Fruit fly (Drosophila melanogaster) whole organism, embryonic: ENCODE measurements around the gene Gycalpha99B.

Experiments used
- ATbp ChIP-seq: fragments of 200-800 bp; sonication (Bioruptor generic); optimal IDR thresholded peaks from 2 replicates; lab custom pipeline; 2017; ENCODE audit warnings: missing biosample characterization, mild to moderate bottlenecking, missing genetic modification characterization, missing genetic modification reagents
- Atf-2 ChIP-seq: fragments of 200-800 bp; sonication (Bioruptor generic); optimal IDR thresholded peaks from 2 replicates; lab custom pipeline; 2016; ENCODE audit warnings: missing biosample characterization, missing genetic modification characterization
- CG10654 ChIP-seq: fragments of 200-800 bp; sonication (Bioruptor generic); optimal IDR thresholded peaks from 2 replicates; lab custom pipeline; 2016; ENCODE audit warnings: missing biosample characterization, missing genetic modification characterization
- CG10979 ChIP-seq: fragments of 200-800 bp; sonication (Bioruptor generic); optimal IDR thresholded peaks from 2 replicates; lab custom pipeline; 2018; ENCODE audit warnings: missing biosample characterization, mild to moderate bottlenecking, missing genetic modification characterization, moderate library complexity
- CG11504 ChIP-seq: fragments of 200-800 bp; sonication (Bioruptor generic); optimal IDR thresholded peaks from 3 replicates; lab custom pipeline; 2019; ENCODE audit warnings: missing biosample characterization, mild to moderate bottlenecking, missing genetic modification characterization, moderate library complexity
- CG12769 ChIP-seq: fragments of 200-800 bp; sonication (Bioruptor generic); optimal IDR thresholded peaks from 2 replicates; lab custom pipeline; 2019; ENCODE audit warnings: missing biosample characterization, mild to moderate bottlenecking, missing genetic modification characterization, moderate library complexity
- CG13424 ChIP-seq: fragments of 200-800 bp; sonication (Bioruptor generic); optimal IDR thresholded peaks from 2 replicates; lab custom pipeline; 2019; ENCODE audit warnings: missing biosample characterization, mild to moderate bottlenecking, missing genetic modification characterization, moderate library complexity
- CG14667 ChIP-seq: fragments of 200-800 bp; sonication (Bioruptor generic); IDR thresholded peaks from 2 replicates; pipeline ENCODE4 v1.3.6; 2022; ENCODE audit warnings: missing biosample characterization, missing genetic modification characterization
- CG14710 ChIP-seq: fragments of 200-800 bp; sonication (Bioruptor generic); optimal IDR thresholded peaks from 3 replicates; lab custom pipeline; 2019; ENCODE audit warnings: missing biosample characterization, mild to moderate bottlenecking, missing genetic modification characterization, moderate library complexity
- CG1603 ChIP-seq: fragments of 200-800 bp; sonication (Bioruptor generic); optimal IDR thresholded peaks from 2 replicates; lab custom pipeline; 2019; ENCODE audit warnings: missing biosample characterization, mild to moderate bottlenecking, missing genetic modification characterization, moderate library complexity
- CG17186 ChIP-seq: fragments of 200-800 bp; sonication (Bioruptor generic); optimal IDR thresholded peaks from 3 replicates; lab custom pipeline; 2017; ENCODE audit warnings: missing biosample characterization, missing genetic modification reagents, missing genetic modification characterization
- CG18262 ChIP-seq: fragments of 200-800 bp; optimal IDR thresholded peaks from 3 replicates; lab custom pipeline; 2019; ENCODE audit warnings: missing biosample characterization, mild to moderate bottlenecking, missing genetic modification characterization, moderate library complexity
- CG2116 ChIP-seq: fragments of 200-800 bp; sonication (Bioruptor generic); optimal IDR thresholded peaks from 3 replicates; lab custom pipeline; 2018; ENCODE audit warnings: missing biosample characterization, mild to moderate bottlenecking, missing genetic modification characterization
- CG2129 ChIP-seq: fragments of 200-800 bp; sonication (Bioruptor generic); IDR thresholded peaks from 2 replicates; pipeline ENCODE4 v1.3.6; 2022; ENCODE audit warnings: missing biosample characterization, missing genetic modification characterization; ENCODE audit not compliant: partially characterized antibody
- CG2712 ChIP-seq: fragments of 200-800 bp; optimal IDR thresholded peaks from 3 replicates; lab custom pipeline; 2019; ENCODE audit warnings: missing biosample characterization, mild to moderate bottlenecking, missing genetic modification characterization, moderate library complexity
- CG3995 ChIP-seq: fragments of 200-800 bp; sonication (Bioruptor generic); optimal IDR thresholded peaks from 3 replicates; lab custom pipeline; 2016; ENCODE audit warnings: missing biosample characterization, missing genetic modification characterization
- CG4282 ChIP-seq: fragments of 200-800 bp; sonication (Bioruptor generic); optimal IDR thresholded peaks from 2 replicates; lab custom pipeline; 2016; ENCODE audit warnings: missing biosample characterization, missing genetic modification characterization
- CG7556 ChIP-seq: fragments of 200-800 bp; sonication (Bioruptor generic); optimal IDR thresholded peaks from 2 replicates; lab custom pipeline; 2017; ENCODE audit warnings: missing biosample characterization, mild to moderate bottlenecking, missing genetic modification characterization
- CTCF ChIP-seq: fragments of 200-800 bp; sonication (Bioruptor generic); optimal IDR thresholded peaks from 2 replicates; lab custom pipeline; 2017; ENCODE audit warnings: missing biosample characterization, mild to moderate bottlenecking, missing genetic modification characterization, moderate library complexity
- CoRest ChIP-seq: fragments of 200-800 bp; sonication (Bioruptor generic); optimal IDR thresholded peaks from 3 replicates; lab custom pipeline; 2018; ENCODE audit warnings: missing biosample characterization, mild to moderate bottlenecking, missing genetic modification characterization, moderate library complexity
- Ets65A ChIP-seq: fragments of 200-800 bp; sonication (Bioruptor generic); peaks from one replicate; lab custom pipeline; 2016; ENCODE audit warnings: missing biosample characterization, missing genetic modification characterization
- Fer1 ChIP-seq: fragments of 200-800 bp; sonication (Bioruptor generic); optimal IDR thresholded peaks from 2 replicates; lab custom pipeline; 2017; ENCODE audit warnings: missing biosample characterization, mild to moderate bottlenecking, missing genetic modification characterization
- Hmr ChIP-seq: fragments of 200-800 bp; sonication (Bioruptor generic); optimal IDR thresholded peaks from 3 replicates; lab custom pipeline; 2017; ENCODE audit warnings: mild to moderate bottlenecking, missing biosample characterization, missing genetic modification reagents, missing genetic modification characterization
- Med ChIP-seq: fragments of 200-800 bp; sonication (Bioruptor generic); peaks from one replicate; lab custom pipeline; 2016; ENCODE audit warnings: missing biosample characterization, missing genetic modification characterization, mild to moderate bottlenecking, inconsistent platforms, moderate library complexity
- Myb ChIP-seq: fragments of 200-800 bp; sonication (Bioruptor generic); optimal IDR thresholded peaks from 2 replicates; lab custom pipeline; 2016; ENCODE audit warnings: missing biosample characterization, missing genetic modification characterization
- Nf-YB ChIP-seq: fragments of 200-800 bp; sonication (Bioruptor generic); optimal IDR thresholded peaks from 3 replicates; lab custom pipeline; 2019; ENCODE audit warnings: missing biosample characterization, mild to moderate bottlenecking, missing genetic modification characterization, moderate library complexity
- Oli ChIP-seq: fragments of 200-800 bp; sonication (Bioruptor generic); optimal IDR thresholded peaks from 2 replicates; lab custom pipeline; 2018; ENCODE audit warnings: missing biosample characterization, mild to moderate bottlenecking, missing genetic modification characterization, moderate library complexity
- Pdp1 ChIP-seq, 2 experiments: fragments of 200-800 bp; sonication (Bioruptor generic); optimal IDR thresholded peaks; 3 replicates each; lab custom pipeline; 2016; ENCODE audit warnings: missing biosample characterization in 2 of 2, missing genetic modification characterization in 2 of 2, mild to moderate bottlenecking in 1 of 2, moderate library complexity in 1 of 2
- Side ChIP-seq: fragments of 200-800 bp; sonication (Bioruptor generic); optimal IDR thresholded peaks from 2 replicates; lab custom pipeline; 2016; ENCODE audit warnings: missing biosample characterization, missing genetic modification characterization
- Sin3A ChIP-seq: fragments of >200 bp; optimal IDR thresholded peaks from 2 replicates; lab custom pipeline; 2018
- Sox100B ChIP-seq: fragments of 200-800 bp; sonication (Bioruptor generic); optimal IDR thresholded peaks from 3 replicates; lab custom pipeline; 2018; ENCODE audit warnings: missing biosample characterization, mild to moderate bottlenecking, missing genetic modification characterization
- TFAM ChIP-seq: fragments of 200-800 bp; sonication (Bioruptor generic); optimal IDR thresholded peaks from 2 replicates; lab custom pipeline; 2017; ENCODE audit warnings: missing biosample characterization, missing genetic modification characterization, inconsistent platforms
- Xrp1 ChIP-seq: fragments of 200-800 bp; sonication (Bioruptor generic); IDR thresholded peaks from 2 replicates; pipeline ENCODE4 v1.3.6; 2022; ENCODE audit warnings: missing biosample characterization, missing genetic modification characterization
- caup ChIP-seq: fragments of 200-800 bp; sonication (Bioruptor generic); optimal IDR thresholded peaks from 3 replicates; lab custom pipeline; 2017; ENCODE audit warnings: missing biosample characterization, mild to moderate bottlenecking, missing genetic modification characterization, moderate library complexity; ENCODE audit not compliant: severe bottlenecking
- cg ChIP-seq: fragments of 200-800 bp; sonication (Bioruptor generic); optimal IDR thresholded peaks from 3 replicates; lab custom pipeline; 2019; ENCODE audit warnings: missing biosample characterization, mild to moderate bottlenecking, missing genetic modification characterization, moderate library complexity
- chn ChIP-seq: fragments of 200-800 bp; sonication (Bioruptor generic); optimal IDR thresholded peaks from 2 replicates; lab custom pipeline; 2016; ENCODE audit warnings: missing biosample characterization, missing genetic modification characterization
- dm ChIP-seq: fragments of 200-800 bp; sonication (Bioruptor generic); optimal IDR thresholded peaks from 3 replicates; lab custom pipeline; 2016; ENCODE audit warnings: missing biosample characterization, missing genetic modification characterization
- eve ChIP-seq, 2 experiments: fragments of >200 bp; optimal IDR thresholded peaks; 2 replicates each; lab custom pipeline; 2017; ENCODE audit warnings: missing biosample characterization in 2 of 2, missing genetic modification characterization in 2 of 2
- gem ChIP-seq: fragments of 200-800 bp; sonication (Bioruptor generic); optimal IDR thresholded peaks from 2 replicates; lab custom pipeline; 2019; ENCODE audit warnings: missing biosample characterization, mild to moderate bottlenecking, missing genetic modification characterization, moderate library complexity
- grau ChIP-seq: fragments of 200-800 bp; optimal IDR thresholded peaks from 3 replicates; lab custom pipeline; 2019; ENCODE audit warnings: missing biosample characterization, mild to moderate bottlenecking, missing genetic modification characterization, moderate library complexity
- hth ChIP-seq: fragments of >200 bp; optimal IDR thresholded peaks from 2 replicates; lab custom pipeline; 2017; ENCODE audit warnings: inconsistent platforms
- ind ChIP-seq: fragments of 200-800 bp; sonication (Bioruptor generic); optimal IDR thresholded peaks from 3 replicates; lab custom pipeline; 2016; ENCODE audit warnings: missing biosample characterization, missing genetic modification characterization
- kni ChIP-seq: fragments of 200-800 bp; sonication (Bioruptor generic); optimal IDR thresholded peaks from 3 replicates; lab custom pipeline; 2017; ENCODE audit warnings: mild to moderate bottlenecking, missing biosample characterization, missing genetic modification reagents, missing genetic modification characterization
- onecut ChIP-seq: fragments of 200-800 bp; sonication (Bioruptor generic); IDR thresholded peaks from 2 replicates; pipeline ENCODE4 v1.3.6; 2022; ENCODE audit warnings: missing biosample characterization, missing genetic modification characterization
- pfk ChIP-seq: fragments of 200-800 bp; sonication (Bioruptor generic); optimal IDR thresholded peaks from 2 replicates; lab custom pipeline; 2018; ENCODE audit warnings: missing biosample characterization, mild to moderate bottlenecking, missing genetic modification characterization, moderate library complexity
- phol ChIP-seq: fragments of 200-800 bp; sonication (Bioruptor generic); optimal IDR thresholded peaks from 3 replicates; lab custom pipeline; 2018; ENCODE audit warnings: missing biosample characterization, mild to moderate bottlenecking, missing genetic modification characterization, moderate library complexity
- prd ChIP-seq, 3 experiments: fragments of >200 bp in 2 of 3; fragments of 200-800 bp in 1 of 3; sonication (Bioruptor generic) in 1 of 3; optimal IDR thresholded peaks in 2 of 3; IDR thresholded peaks in 1 of 3; 2 replicates in 2 of 3; 3 replicates in 1 of 3; pipeline versions ENCODE4 v1.3.6 to Lab custom; 2017 to 2022; ENCODE audit warnings: missing biosample characterization in 1 of 3, missing genetic modification characterization in 1 of 3
- sens ChIP-seq: fragments of 200-800 bp; sonication (Bioruptor generic); peaks from one replicate; lab custom pipeline; 2016; ENCODE audit warnings: missing biosample characterization, missing genetic modification characterization
- sim ChIP-seq: fragments of 200-800 bp; sonication (Bioruptor generic); IDR thresholded peaks from 2 replicates; pipeline ENCODE4 v1.3.6; 2022; ENCODE audit warnings: missing biosample characterization, missing genetic modification characterization
- sqz ChIP-seq: fragments of 200-800 bp; sonication (Bioruptor generic); optimal IDR thresholded peaks from 3 replicates; lab custom pipeline; 2018; ENCODE audit warnings: missing biosample characterization, mild to moderate bottlenecking, missing genetic modification characterization

Gene Gycalpha99B

DNA sequence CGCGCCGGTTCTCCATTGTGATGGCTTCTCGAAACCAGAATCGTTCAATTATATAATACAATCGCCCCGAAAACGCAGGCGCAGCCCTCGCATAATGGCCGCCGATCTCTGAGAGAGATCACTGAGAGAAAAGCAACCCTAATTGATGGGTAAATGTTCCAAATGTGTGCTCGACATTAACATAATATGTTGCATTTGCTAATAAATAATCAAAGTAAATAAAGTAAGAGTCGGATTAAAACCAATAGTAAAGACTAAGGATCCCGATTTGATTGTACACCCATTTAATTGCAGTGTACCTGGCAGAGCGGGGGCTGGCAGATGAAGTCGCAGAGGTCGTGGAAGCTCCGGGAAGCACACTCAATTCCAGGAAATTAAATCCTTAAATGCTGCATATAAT lies 22.3 kb downstream of the Gycalpha99B start:
- TF ChIP-seq cg: no peak
- TF ChIP-seq phol: peak; percentile 4
- peak; percentile 5 for TF ChIP-seq CG14710 (tag; lab: Kevin White, UChicago)
- TF ChIP-seq CG2712 (tag; lab: Kevin White, UChicago): peak; percentile 19
- peak; percentile 0 for TF ChIP-seq CG11504 (tag; lab: Kevin White, UChicago)
- peak; percentile 29 for TF ChIP-seq CG10979 (tag; lab: Kevin White, UChicago)
- TF ChIP-seq gem: peak; percentile 13
- TF ChIP-seq TFAM (GFP tag; lab: Kevin White, UChicago): no peak
- TF ChIP-seq Xrp1 (GFP tag; lab: Robert Waterston, UW): peak; percentile 54; the same call in 1 of the 2 replicates
- TF ChIP-seq CG1603: peak; percentile 28
- no peak for TF ChIP-seq ind (GFP tag; lab: Kevin White, UChicago)
- peak; percentile 41 for TF ChIP-seq sens (GFP tag; lab: Kevin White, UChicago)
- no peak for TF ChIP-seq CG2116 (GFP tag; lab: Kevin White, UChicago)
- TF ChIP-seq Pdp1 (GFP tag; optimal IDR thresholded peaks at IDR 0.05; lab: Kevin White, UChicago): peak in 1 of 2 experiments; percentile 52
- TF ChIP-seq CG18262: peak; percentile 13
- TF ChIP-seq CG7556 (GFP tag; lab: Kevin White, UChicago): no peak
- no peak for TF ChIP-seq CG10654

DNA sequence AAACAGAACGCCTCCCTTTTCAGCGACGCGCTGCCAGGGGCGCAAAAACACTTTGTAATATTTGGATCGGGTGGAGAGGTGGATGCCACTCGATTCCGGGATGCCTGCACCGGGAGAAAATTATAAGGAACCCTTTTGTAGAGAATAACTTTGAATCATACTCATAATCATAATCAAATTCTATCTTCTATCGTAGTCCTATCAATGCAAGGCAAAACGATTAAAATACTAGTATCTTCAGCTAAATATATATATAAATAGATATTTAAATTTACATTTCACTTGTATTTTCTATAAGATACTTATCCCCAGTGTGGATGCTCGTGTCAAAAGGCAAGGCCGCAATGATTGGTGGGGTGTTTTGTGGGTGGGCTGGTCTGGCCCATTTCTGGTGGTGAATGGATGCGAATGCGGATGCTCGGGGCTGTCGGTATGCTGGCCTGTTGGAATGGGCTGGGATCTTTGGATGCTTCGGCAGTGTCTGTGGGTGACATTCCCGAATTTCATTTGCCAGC lies 23.5 kb downstream of the Gycalpha99B start:
- TF ChIP-seq CG12769 (tag; lab: Kevin White, UChicago) (no peak), chn (no peak), caup (GFP tag; lab: Kevin White, UChicago) (no peak), pfk (GFP tag; lab: Kevin White, UChicago) (no peak), Oli (tag; lab: Kevin White, UChicago) (peak; percentile 22), onecut (GFP tag; lab: Robert Waterston, UW) (no peak), eve (GFP tag; optimal IDR thresholded peaks at IDR 0.05; lab: Kevin White, UChicago) (no peak), sim (GFP tag; lab: Robert Waterston, UW) (no peak), sqz (GFP tag; lab: Kevin White, UChicago) (no peak), CoRest (tag; lab: Kevin White, UChicago) (peak; percentile 0), kni (no peak), CG4282 (no peak), CG14667 (GFP tag; lab: Robert Waterston, UW) (no peak), CG2129 (no peak), sens (GFP tag; lab: Kevin White, UChicago) (peak; percentile 25), Xrp1 (GFP tag; lab: Robert Waterston, UW) (no peak), CG2712 (tag; lab: Kevin White, UChicago) (peak; percentile 20), Ets65A (GFP tag; lab: Kevin White, UChicago) (peak; percentile 30), Sin3A (lab: Kevin White, UChicago) (no peak), Fer1 (no peak), Hmr (GFP tag; lab: Kevin White, UChicago) (no peak), dm (no peak), CG17186 (GFP tag; lab: Kevin White, UChicago) (no peak), Side (GFP tag; lab: Kevin White, UChicago) (no peak), Nf-YB (GFP tag; lab: Kevin White, UChicago) (peak; percentile 79), ATbp (peak; percentile 16), Atf-2 (no peak), hth (lab: Kevin White, UChicago) (no peak), CTCF (GFP tag; lab: Kevin White, UChicago) (no peak), CG3995 (no peak), grau (tag; lab: Kevin White, UChicago) (peak; percentile 14), CG1603 (no peak), Sox100B (GFP tag; lab: Kevin White, UChicago) (no peak), Med (GFP tag; lab: Kevin White, UChicago) (no peak), CG13424 (peak; percentile 30), prd (optimal IDR thresholded peaks at IDR 0.05; lab: Kevin White, UChicago) (no peak), prd (GFP tag; IDR thresholded peaks at IDR 0.05; lab: Robert Waterston, UW) (no peak), CG11504 (tag; lab: Kevin White, UChicago) (peak; percentile 36), Myb (GFP tag; lab: Kevin White, UChicago) (no peak)
